Fruit fly (Drosophila melanogaster) whole organism, prepupa: ENCODE measurements around the gene CG5245.

Experiments used
- Blimp-1 ChIP-seq: fragments of 200-800 bp; sonication (Bioruptor generic); optimal IDR thresholded peaks from 3 replicates; lab custom pipeline; 2017; ENCODE audit warnings: missing biosample characterization, missing genetic modification characterization, mild to moderate bottlenecking, moderate library complexity, missing genetic modification reagents
- CG10631 ChIP-seq: fragments of 200-800 bp; sonication (Bioruptor generic); optimal IDR thresholded peaks from 2 replicates; lab custom pipeline; 2016; ENCODE audit warnings: missing biosample characterization, missing genetic modification characterization
- CG10669 ChIP-seq: fragments of 200-800 bp; sonication (Bioruptor generic); optimal IDR thresholded peaks from 3 replicates; lab custom pipeline; 2018; ENCODE audit warnings: missing biosample characterization, mild to moderate bottlenecking, missing genetic modification characterization, moderate library complexity
- CG11294 ChIP-seq: fragments of 200-800 bp; sonication (Bioruptor generic); IDR thresholded peaks from 2 replicates; pipeline ENCODE4 v1.3.6; 2022; ENCODE audit warnings: missing biosample characterization, missing genetic modification characterization
- CG15336 ChIP-seq: fragments of 200-800 bp; sonication (Bioruptor generic); IDR thresholded peaks from 2 replicates; pipeline ENCODE4 v1.3.6; 2022; ENCODE audit warnings: missing biosample characterization, missing genetic modification characterization
- CG1621 ChIP-seq: fragments of 200-800 bp; sonication (Bioruptor generic); optimal IDR thresholded peaks from 3 replicates; lab custom pipeline; 2018; ENCODE audit warnings: missing biosample characterization, mild to moderate bottlenecking, missing genetic modification characterization
- CG32006 ChIP-seq: fragments of 200-800 bp; sonication (Bioruptor generic); optimal IDR thresholded peaks from 3 replicates; lab custom pipeline; 2017; ENCODE audit warnings: missing biosample characterization, mild to moderate bottlenecking, missing genetic modification characterization
- CG3919 ChIP-seq: fragments of 200-800 bp; sonication (Bioruptor generic); optimal IDR thresholded peaks from 3 replicates; lab custom pipeline; 2016; ENCODE audit warnings: missing biosample characterization, missing genetic modification characterization
- CG4318 ChIP-seq: fragments of 200-800 bp; sonication (Bioruptor generic); optimal IDR thresholded peaks from 3 replicates; lab custom pipeline; 2017; ENCODE audit warnings: missing biosample characterization, mild to moderate bottlenecking, missing genetic modification characterization
- CG6163 ChIP-seq: fragments of 200-800 bp; sonication (Bioruptor generic); IDR thresholded peaks from 3 replicates; pipeline ENCODE4 v1.3.6; 2022; ENCODE audit warnings: missing biosample characterization, missing genetic modification characterization
- CG6276 ChIP-seq: fragments of 200-800 bp; sonication (Bioruptor generic); optimal IDR thresholded peaks from 2 replicates; lab custom pipeline; 2017; ENCODE audit warnings: missing biosample characterization, mild to moderate bottlenecking, missing genetic modification characterization
- CG6792 ChIP-seq: fragments of 200-800 bp; sonication (Bioruptor generic); optimal IDR thresholded peaks from 3 replicates; lab custom pipeline; 2016; ENCODE audit warnings: missing biosample characterization, missing genetic modification characterization
- CG6854 ChIP-seq: fragments of 200-800 bp; sonication (Bioruptor generic); optimal IDR thresholded peaks from 2 replicates; lab custom pipeline; 2017; ENCODE audit warnings: missing biosample characterization, mild to moderate bottlenecking, missing genetic modification characterization
- CG7368 ChIP-seq: fragments of 200-800 bp; sonication (Bioruptor generic); optimal IDR thresholded peaks from 3 replicates; lab custom pipeline; 2016; ENCODE audit warnings: missing biosample characterization, missing genetic modification characterization
- CG8119 ChIP-seq: fragments of 200-800 bp; sonication (Bioruptor generic); IDR thresholded peaks from 3 replicates; pipeline ENCODE4 v1.3.6; 2022; ENCODE audit warnings: missing biosample characterization, missing genetic modification characterization
- CG8319 ChIP-seq: fragments of 200-800 bp; sonication (Bioruptor generic); optimal IDR thresholded peaks from 3 replicates; lab custom pipeline; 2016; ENCODE audit warnings: missing biosample characterization, missing genetic modification characterization
- CG8632 ChIP-seq: fragments of 200-800 bp; sonication (Bioruptor generic); optimal IDR thresholded peaks from 3 replicates; lab custom pipeline; 2016; ENCODE audit warnings: missing biosample characterization, missing genetic modification characterization
- CG9139 ChIP-seq: fragments of 200-800 bp; sonication (Bioruptor generic); optimal IDR thresholded peaks from 3 replicates; lab custom pipeline; 2017; ENCODE audit warnings: missing biosample characterization, mild to moderate bottlenecking, missing genetic modification characterization
- Eip75B ChIP-seq: fragments of 200-800 bp; sonication (Bioruptor generic); optimal IDR thresholded peaks from 3 replicates; lab custom pipeline; 2016; ENCODE audit warnings: missing biosample characterization, missing genetic modification characterization
- Eip78C ChIP-seq: fragments of 200-800 bp; sonication (Bioruptor generic); peaks from one replicate; lab custom pipeline; 2016; ENCODE audit warnings: missing biosample characterization, missing genetic modification characterization
- Ets21C ChIP-seq: fragments of 200-800 bp; sonication (Bioruptor generic); optimal IDR thresholded peaks from 3 replicates; lab custom pipeline; 2016; ENCODE audit warnings: missing biosample characterization, missing genetic modification characterization
- Gug ChIP-seq: fragments of 200-800 bp; sonication (Bioruptor generic); IDR thresholded peaks from 2 replicates; pipeline ENCODE4 v1.3.6; 2022; ENCODE audit warnings: missing biosample characterization, missing genetic modification characterization
- Hr39 ChIP-seq: fragments of 200-800 bp; sonication (Bioruptor generic); optimal IDR thresholded peaks from 2 replicates; lab custom pipeline; 2016; ENCODE audit warnings: missing biosample characterization, missing genetic modification characterization
- Hr4 ChIP-seq: fragments of 200-800 bp; sonication (Bioruptor generic); optimal IDR thresholded peaks from 3 replicates; lab custom pipeline; 2016; ENCODE audit warnings: missing biosample characterization, missing genetic modification characterization
- Lpt ChIP-seq: fragments of 200-800 bp; sonication (Bioruptor generic); optimal IDR thresholded peaks from 3 replicates; lab custom pipeline; 2016; ENCODE audit warnings: missing biosample characterization, missing genetic modification characterization
- Met ChIP-seq: fragments of 200-800 bp; sonication (Bioruptor generic); optimal IDR thresholded peaks from 3 replicates; lab custom pipeline; 2016; ENCODE audit warnings: missing biosample characterization, missing genetic modification characterization
- OdsH ChIP-seq: fragments of 200-800 bp; sonication (Bioruptor generic); optimal IDR thresholded peaks from 3 replicates; lab custom pipeline; 2016; ENCODE audit warnings: missing biosample characterization, missing genetic modification characterization
- Sox14 ChIP-seq: fragments of 200-800 bp; sonication (Bioruptor generic); optimal IDR thresholded peaks from 3 replicates; lab custom pipeline; 2016; ENCODE audit warnings: missing biosample characterization, missing genetic modification characterization
- Sox15 ChIP-seq: fragments of 200-800 bp; sonication (Bioruptor generic); optimal IDR thresholded peaks from 3 replicates; lab custom pipeline; 2016; ENCODE audit warnings: missing biosample characterization, missing genetic modification characterization
- achi ChIP-seq: fragments of 200-800 bp; sonication (Bioruptor generic); optimal IDR thresholded peaks from 3 replicates; lab custom pipeline; 2016; ENCODE audit warnings: missing biosample characterization, missing genetic modification characterization
- cyc ChIP-seq: fragments of 200-800 bp; sonication (Bioruptor generic); optimal IDR thresholded peaks from 3 replicates; lab custom pipeline; 2016; ENCODE audit warnings: missing biosample characterization, missing genetic modification characterization
- dac ChIP-seq: fragments of 200-800 bp; sonication (Bioruptor generic); optimal IDR thresholded peaks from 2 replicates; lab custom pipeline; 2017; ENCODE audit warnings: missing biosample characterization, mild to moderate bottlenecking, missing genetic modification characterization
- eg ChIP-seq: fragments of 200-800 bp; sonication (Bioruptor generic); IDR thresholded peaks from 3 replicates; pipeline ENCODE4 v1.3.6; 2022; ENCODE audit warnings: missing biosample characterization, missing genetic modification characterization
- net ChIP-seq: fragments of 200-800 bp; sonication (Bioruptor generic); optimal IDR thresholded peaks from 3 replicates; lab custom pipeline; 2016; ENCODE audit warnings: missing biosample characterization, missing genetic modification characterization
- pdm3 ChIP-seq: fragments of 200-800 bp; sonication (Bioruptor generic); optimal IDR thresholded peaks from 3 replicates; lab custom pipeline; 2016; ENCODE audit warnings: missing biosample characterization, missing genetic modification characterization
- salr ChIP-seq, 2 experiments: fragments of 200-800 bp; sonication (Bioruptor generic); optimal IDR thresholded peaks; 3 replicates each; lab custom pipeline; 2016 to 2018; ENCODE audit warnings: missing biosample characterization in 2 of 2, missing genetic modification characterization in 2 of 2, mild to moderate bottlenecking in 1 of 2
- spab ChIP-seq: fragments of 200-800 bp; sonication (Bioruptor generic); optimal IDR thresholded peaks from 2 replicates; lab custom pipeline; 2017; ENCODE audit warnings: missing biosample characterization, mild to moderate bottlenecking, missing genetic modification characterization, missing genetic modification reagents
- svp ChIP-seq: fragments of 200-800 bp; sonication (Bioruptor generic); peaks from one replicate; lab custom pipeline; 2016; ENCODE audit warnings: missing biosample characterization, missing genetic modification characterization
- vri ChIP-seq: fragments of 200-800 bp; sonication (Bioruptor generic); optimal IDR thresholded peaks from 3 replicates; lab custom pipeline; 2016; ENCODE audit warnings: missing biosample characterization, mild to moderate bottlenecking, missing genetic modification characterization

The CG5245 gene

dm6 chr3R:12429120-12429610 lies at the start of gene CG5245, which contains the start of gene CG5641:
Gene CG5245, plus strand, starts transcription at chr3R:12429560.
Gene CG5641, minus strand, starts transcription at chr3R:12429282.
- TF ChIP-seq CG6792 (GFP tag; lab: Kevin White, UChicago) (no peak), Sox14 (GFP tag; lab: Kevin White, UChicago) (peak; percentile 17), salr (GFP tag; optimal IDR thresholded peaks at IDR 0.05; lab: Kevin White, UChicago) (no peak)

- TF ChIP-seq Gug (GFP tag; lab: Robert Waterston, UW) (no peak), CG6854 (GFP tag; lab: Kevin White, UChicago) (no peak), CG10631 (GFP tag; lab: Kevin White, UChicago) (no peak), eg (GFP tag; lab: Robert Waterston, UW) (no peak), CG10669 (GFP tag; lab: Kevin White, UChicago) (no peak), CG8119 (GFP tag; lab: Robert Waterston, UW) (no peak), Sox14 (GFP tag; lab: Kevin White, UChicago) (no peak), achi (GFP tag; lab: Kevin White, UChicago) (no peak), Sox15 (GFP tag; lab: Kevin White, UChicago) (no peak), vri (GFP tag; lab: Kevin White, UChicago) (no peak), CG3919 (GFP tag; lab: Kevin White, UChicago) (no peak), Ets21C (GFP tag; lab: Kevin White, UChicago) (no peak), salr (GFP tag; optimal IDR thresholded peaks at IDR 0.05; lab: Kevin White, UChicago) (no peak)
These were observed 49.7 kb upstream of the CG5245 start, which contains the start of gene GstD8 for dm6 chr3R:12379708-12380107. Gene GstD8, plus strand, starts transcription at chr3R:12380008.

dm6 chr3R:12381130-12381700 lies 48.1 kb upstream of the CG5245 start:
- no peak for TF ChIP-seq CG6854 (GFP tag; lab: Kevin White, UChicago)
- no peak for TF ChIP-seq CG8319 (GFP tag; lab: Kevin White, UChicago)
- peak; percentile 3 for TF ChIP-seq net (GFP tag; lab: Kevin White, UChicago)
- TF ChIP-seq CG4318 (GFP tag; lab: Kevin White, UChicago), result peak; percentile 54
- no peak for TF ChIP-seq Hr39 (GFP tag; lab: Kevin White, UChicago)
- peak; percentile 27 for TF ChIP-seq achi (GFP tag; lab: Kevin White, UChicago)
- TF ChIP-seq CG15336, result peak; percentile 74
- peak; percentile 70 for TF ChIP-seq svp (GFP tag; lab: Kevin White, UChicago)
- TF ChIP-seq spab (GFP tag; lab: Kevin White, UChicago), result no peak
- no peak for TF ChIP-seq CG9139
- TF ChIP-seq CG6276 (GFP tag; lab: Kevin White, UChicago), result peak; percentile 44
- no peak for TF ChIP-seq Blimp-1
- TF ChIP-seq CG6163, result peak; percentile 77
- peak; percentile 66 for TF ChIP-seq CG8119 (GFP tag; lab: Robert Waterston, UW)
- no peak for TF ChIP-seq CG7368
- TF ChIP-seq Sox14 (GFP tag; lab: Kevin White, UChicago), result peak; percentile 0
- TF ChIP-seq vri (GFP tag; lab: Kevin White, UChicago), result no peak
- peak; percentile 54 for TF ChIP-seq Hr4
- TF ChIP-seq Eip75B, result no peak
- no peak for TF ChIP-seq cyc (GFP tag; lab: Kevin White, UChicago)
- TF ChIP-seq Gug (GFP tag; lab: Robert Waterston, UW), result 0 out of 2 replicates have a peak, but pooled peaks have one; percentile 38
- peak; percentile 45 for TF ChIP-seq Lpt (GFP tag; lab: Kevin White, UChicago)
- peak; percentile 60 for TF ChIP-seq Eip78C (GFP tag; lab: Kevin White, UChicago)
- no peak for TF ChIP-seq CG8632 (GFP tag; lab: Kevin White, UChicago)
- TF ChIP-seq Met (GFP tag; lab: Kevin White, UChicago), result no peak
- TF ChIP-seq CG1621 (tag; lab: Kevin White, UChicago), result no peak
- TF ChIP-seq OdsH (GFP tag; lab: Kevin White, UChicago), result no peak
- peak; percentile 23 for TF ChIP-seq dac
- TF ChIP-seq pdm3 (GFP tag; lab: Kevin White, UChicago), result peak; percentile 34
- peak; percentile 78 for TF ChIP-seq CG32006 (GFP tag; lab: Kevin White, UChicago)
- peak; percentile 31; the same call in 1 of the 2 replicates for TF ChIP-seq CG11294
- TF ChIP-seq eg (GFP tag; lab: Robert Waterston, UW), result peak; percentile 54
